Worm (Caenorhabditis elegans): ENCODE measurements around the gene F14F9.6.

Gene F14F9.6

DNA sequence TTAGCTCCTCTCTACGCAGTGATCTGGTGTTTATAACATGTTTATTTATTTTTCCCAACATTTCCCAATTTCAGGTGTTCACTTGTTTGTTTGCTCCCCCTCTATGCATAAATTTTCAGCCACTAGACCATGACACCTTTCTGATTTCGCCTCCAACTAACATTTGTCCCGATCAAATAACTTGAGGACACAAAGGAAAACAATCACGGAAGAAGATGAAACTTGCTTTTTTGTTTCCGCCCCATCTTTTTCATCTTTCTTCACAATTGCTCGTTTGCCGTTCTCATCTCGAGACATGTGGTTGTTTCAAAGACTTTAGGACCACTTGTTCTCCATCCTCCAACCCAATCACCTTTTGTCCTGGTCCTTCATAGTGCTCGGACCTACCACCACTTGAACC is 19.5 kb downstream of the F14F9.6 start, which contains the start of gene F14F9.5:
TSS of gene F14F9.5 (plus strand) at position 301 of the 400 bp plus-strand sequence.
- TF ChIP-seq klf-2 (GFP tag; conservative IDR thresholded peaks at IDR 0.05) (no peak), T22C8.4 (GFP tag; IDR thresholded peaks at IDR 0.05) (no peak), ztf-29 (GFP tag; IDR thresholded peaks at IDR 0.05) (no peak), flt-1 (GFP tag; IDR thresholded peaks at IDR 0.05) (no peak), cog-1 (tag; optimal IDR thresholded peaks at IDR 0.05) (no peak)

DNA sequence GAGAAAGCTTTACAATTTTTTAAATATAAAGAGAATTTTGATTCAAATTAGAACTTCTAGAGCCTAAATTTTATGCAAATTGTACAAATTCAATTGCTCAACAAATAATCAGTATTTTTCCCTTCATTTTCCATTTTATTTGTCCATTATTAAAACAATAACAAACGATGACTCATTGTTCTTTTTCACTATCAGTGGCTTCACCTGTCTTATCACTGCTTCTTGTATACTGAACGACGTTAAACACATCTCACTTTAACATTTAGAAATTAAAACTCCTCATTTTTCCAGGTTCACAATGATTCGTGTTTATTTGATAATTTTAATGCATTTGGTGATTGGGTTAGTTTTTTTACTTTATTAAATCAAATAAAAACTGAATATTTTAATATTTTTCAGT is 26.6 kb downstream of the F14F9.6 start, which contains the start of gene sid-1:
TSS of gene sid-1 (plus strand) at position 292 of the 400 bp plus-strand sequence.
- TF ChIP-seq klf-2 (GFP tag; conservative IDR thresholded peaks at IDR 0.05) (no peak), ref-1 (GFP tag; conservative IDR thresholded peaks at IDR 0.05) (no peak), tab-1 (GFP tag; IDR thresholded peaks at IDR 0.05) (no peak), cog-1 (tag; optimal IDR thresholded peaks at IDR 0.05) (no peak), flt-1 (GFP tag; IDR thresholded peaks at IDR 0.05) (no peak), ztf-29 (GFP tag; IDR thresholded peaks at IDR 0.05) (no peak), ztf-23 (GFP tag; IDR thresholded peaks at IDR 0.05) (no peak), T22C8.4 (GFP tag; IDR thresholded peaks at IDR 0.05) (no peak), med-1 (GFP tag; optimal IDR thresholded peaks at IDR 0.05; ENCODE audit: insufficient read depth) (no peak)

- TF ChIP-seq T22C8.4 (GFP tag; IDR thresholded peaks at IDR 0.05): no peak
- no peak for TF ChIP-seq flt-1 (GFP tag; IDR thresholded peaks at IDR 0.05)
- no peak for TF ChIP-seq klf-2 (GFP tag; conservative IDR thresholded peaks at IDR 0.05)
- no peak for TF ChIP-seq ztf-23 (GFP tag; IDR thresholded peaks at IDR 0.05)
- TF ChIP-seq ref-1 (GFP tag; conservative IDR thresholded peaks at IDR 0.05): no peak
- TF ChIP-seq ztf-29 (GFP tag; IDR thresholded peaks at IDR 0.05): no peak
- TF ChIP-seq med-1 (GFP tag; optimal IDR thresholded peaks at IDR 0.05; ENCODE audit: insufficient read depth): no peak
- no peak for TF ChIP-seq tab-1 (GFP tag; IDR thresholded peaks at IDR 0.05)
- no peak for TF ChIP-seq cog-1 (tag; optimal IDR thresholded peaks at IDR 0.05)
These were observed 27.2 kb downstream of the F14F9.6 start, which contains the start of gene C04F5.9 for ce11 chrV:5119109-5119508. TSS of gene C04F5.9 (minus strand) at chrV:5119209.

- TF ChIP-seq tab-1 (GFP tag; IDR thresholded peaks at IDR 0.05): no peak
- no peak for TF ChIP-seq ztf-29 (GFP tag; IDR thresholded peaks at IDR 0.05)
- TF ChIP-seq flt-1 (GFP tag; IDR thresholded peaks at IDR 0.05): no peak
- TF ChIP-seq cog-1 (tag; optimal IDR thresholded peaks at IDR 0.05): no peak
- no peak for TF ChIP-seq ref-1 (GFP tag; conservative IDR thresholded peaks at IDR 0.05)
- no peak for TF ChIP-seq med-1 (GFP tag; optimal IDR thresholded peaks at IDR 0.05; ENCODE audit: insufficient read depth)
- TF ChIP-seq ztf-23 (GFP tag; IDR thresholded peaks at IDR 0.05): no peak
- TF ChIP-seq klf-2 (GFP tag; conservative IDR thresholded peaks at IDR 0.05): no peak
- no peak for TF ChIP-seq T22C8.4 (GFP tag; IDR thresholded peaks at IDR 0.05)
These were observed 32.6 kb downstream of the F14F9.6 start, which contains the start of gene C04F5.8 for ce11 chrV:5113654-5114053. TSS of gene C04F5.8 (minus strand) at chrV:5113754.

- TF ChIP-seq ref-1 (GFP tag; conservative IDR thresholded peaks at IDR 0.05): no peak
- no peak for TF ChIP-seq flt-1 (GFP tag; IDR thresholded peaks at IDR 0.05)
- TF ChIP-seq tab-1 (GFP tag; IDR thresholded peaks at IDR 0.05): no peak
- no peak for TF ChIP-seq med-1 (GFP tag; optimal IDR thresholded peaks at IDR 0.05; ENCODE audit: insufficient read depth)
These were observed 35.6 kb downstream of the F14F9.6 start, which contains the start of gene ugt-63 for ce11 chrV:5110684-5111083. TSS of gene ugt-63 (minus strand) at chrV:5110772.

- TF ChIP-seq klf-2 (GFP tag; conservative IDR thresholded peaks at IDR 0.05) (no peak), flt-1 (GFP tag; IDR thresholded peaks at IDR 0.05) (no peak), ref-1 (GFP tag; conservative IDR thresholded peaks at IDR 0.05) (no peak), tab-1 (GFP tag; IDR thresholded peaks at IDR 0.05) (no peak), ztf-23 (GFP tag; IDR thresholded peaks at IDR 0.05) (no peak), ztf-29 (GFP tag; IDR thresholded peaks at IDR 0.05) (no peak), T22C8.4 (GFP tag; IDR thresholded peaks at IDR 0.05) (no peak), med-1 (GFP tag; optimal IDR thresholded peaks at IDR 0.05; ENCODE audit: insufficient read depth) (no peak), cog-1 (tag; optimal IDR thresholded peaks at IDR 0.05) (no peak)
These were observed 38.5 kb downstream of the F14F9.6 start, which contains the start of gene srab-3 for ce11 chrV:5107816-5108215. TSS of gene srab-3 (minus strand) at chrV:5107916.

- TF ChIP-seq cog-1 (tag; optimal IDR thresholded peaks at IDR 0.05) (no peak), flt-1 (GFP tag; IDR thresholded peaks at IDR 0.05) (no peak), ztf-23 (GFP tag; IDR thresholded peaks at IDR 0.05) (no peak), tab-1 (GFP tag; IDR thresholded peaks at IDR 0.05) (no peak), ref-1 (GFP tag; conservative IDR thresholded peaks at IDR 0.05) (no peak)
These were observed 41.4 kb downstream of the F14F9.6 start, which contains the start of gene srab-2 for ce11 chrV:5104934-5105333. TSS of gene srab-2 (minus strand) at chrV:5105034.

ce11 chrV:5102017-5102416 is 44.3 kb downstream of the F14F9.6 start, which contains the start of gene srab-1:
TSS of gene srab-1 (minus strand) at chrV:5102117.
- TF ChIP-seq cog-1 (tag; optimal IDR thresholded peaks at IDR 0.05) (no peak), ref-1 (GFP tag; conservative IDR thresholded peaks at IDR 0.05) (no peak), ztf-29 (GFP tag; IDR thresholded peaks at IDR 0.05) (no peak), flt-1 (GFP tag; IDR thresholded peaks at IDR 0.05) (no peak), ztf-23 (GFP tag; IDR thresholded peaks at IDR 0.05) (no peak), T22C8.4 (GFP tag; IDR thresholded peaks at IDR 0.05) (no peak), tab-1 (GFP tag; IDR thresholded peaks at IDR 0.05) (no peak), klf-2 (GFP tag; conservative IDR thresholded peaks at IDR 0.05) (no peak), med-1 (GFP tag; optimal IDR thresholded peaks at IDR 0.05; ENCODE audit: insufficient read depth) (no peak)

DNA sequence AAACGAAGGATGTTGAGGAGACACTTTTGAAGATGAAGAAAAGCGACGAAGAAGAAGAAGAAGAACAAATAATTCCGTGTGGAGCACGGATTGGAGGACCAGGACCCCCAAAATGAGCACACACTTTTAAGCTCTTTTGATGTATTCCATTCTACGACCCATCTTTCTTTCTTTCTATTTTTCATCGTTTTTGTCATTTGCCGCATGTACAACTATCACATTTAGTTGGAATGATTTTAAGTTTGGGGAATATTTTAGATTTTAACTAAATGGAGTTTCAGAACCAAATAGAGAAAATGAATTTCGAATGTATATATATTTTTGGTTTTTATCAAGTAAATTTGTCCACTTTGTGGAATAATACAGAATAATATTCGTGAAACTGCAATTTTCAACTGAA is 47.4 kb downstream of the F14F9.6 start, which contains the start of gene unc-46:
TSS of gene unc-46 (minus strand) at position 101 of the 400 bp plus-strand sequence.
- TF ChIP-seq ref-1 (GFP tag; conservative IDR thresholded peaks at IDR 0.05) (no peak), T22C8.4 (GFP tag; IDR thresholded peaks at IDR 0.05) (no peak), klf-2 (GFP tag; conservative IDR thresholded peaks at IDR 0.05) (no peak), cog-1 (tag; optimal IDR thresholded peaks at IDR 0.05) (no peak), tab-1 (GFP tag; IDR thresholded peaks at IDR 0.05) (no peak), ztf-23 (GFP tag; IDR thresholded peaks at IDR 0.05) (no peak), ztf-29 (GFP tag; IDR thresholded peaks at IDR 0.05) (no peak)

DNA sequence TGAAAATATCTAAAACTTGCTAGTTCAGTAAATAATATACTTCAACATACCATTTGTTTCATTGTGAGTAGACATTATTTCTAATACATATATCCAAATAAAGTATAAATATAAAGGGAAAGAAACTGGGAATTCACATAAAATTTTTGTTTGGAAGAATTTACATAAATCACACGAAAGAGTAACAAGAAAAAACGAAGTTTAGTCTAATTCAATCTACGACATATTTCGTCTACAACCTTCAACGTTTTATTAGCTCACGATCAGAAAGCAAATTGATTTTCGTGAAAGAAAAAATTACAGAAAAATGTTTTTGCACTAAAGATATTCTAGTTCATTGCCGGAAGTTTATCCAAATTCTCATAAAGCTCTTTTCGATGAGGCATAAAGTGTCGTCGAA is 49.3 kb downstream of the F14F9.6 start, which contains the start of gene C04F5.2:
TSS of gene C04F5.2 (minus strand) at position 101 of the 400 bp plus-strand sequence.
- TF ChIP-seq T22C8.4 (GFP tag; IDR thresholded peaks at IDR 0.05) (no peak), med-1 (GFP tag; optimal IDR thresholded peaks at IDR 0.05; ENCODE audit: insufficient read depth) (no peak), ztf-23 (GFP tag; IDR thresholded peaks at IDR 0.05) (no peak), ref-1 (GFP tag; conservative IDR thresholded peaks at IDR 0.05) (no peak), ztf-29 (GFP tag; IDR thresholded peaks at IDR 0.05) (no peak), klf-2 (GFP tag; conservative IDR thresholded peaks at IDR 0.05) (no peak), tab-1 (GFP tag; IDR thresholded peaks at IDR 0.05) (no peak), flt-1 (GFP tag; IDR thresholded peaks at IDR 0.05) (no peak), cog-1 (tag; optimal IDR thresholded peaks at IDR 0.05) (no peak)

Measured in whole organism, midembryonic.